Fruit fly (Drosophila melanogaster) whole organism, adult: ENCODE data around the gene CG12035.

Source experiments
- CG11617 ChIP-seq: fragments of 200-800 bp; sonication (Bioruptor generic); optimal IDR thresholded peaks from 2 replicates; lab custom pipeline; 2017; ENCODE audit warnings: mild to moderate bottlenecking, missing biosample characterization, missing genetic modification reagents, missing genetic modification characterization
- CG12768 ChIP-seq: fragments of 200-800 bp; sonication (Bioruptor generic); optimal IDR thresholded peaks from 2 replicates; lab custom pipeline; 2017; ENCODE audit warnings: missing biosample characterization, missing genetic modification characterization, mild to moderate bottlenecking, moderate library complexity, missing genetic modification reagents
- CG14711 ChIP-seq: fragments of 200-800 bp; sonication (Bioruptor generic); optimal IDR thresholded peaks from 2 replicates; lab custom pipeline; 2018; ENCODE audit warnings: missing biosample characterization, mild to moderate bottlenecking, missing genetic modification characterization, moderate library complexity
- CG1620 ChIP-seq: fragments of 200-800 bp; sonication (Bioruptor generic); optimal IDR thresholded peaks from 2 replicates; lab custom pipeline; 2016; ENCODE audit warnings: missing biosample characterization, missing genetic modification characterization
- CG33017 ChIP-seq: fragments of 200-800 bp; sonication (Bioruptor generic); optimal IDR thresholded peaks from 2 replicates; lab custom pipeline; 2018; ENCODE audit warnings: missing biosample characterization, mild to moderate bottlenecking, missing genetic modification characterization, moderate library complexity
- CG5204 ChIP-seq: fragments of 200-800 bp; sonication (Bioruptor generic); optimal IDR thresholded peaks from 2 replicates; lab custom pipeline; 2016; ENCODE audit warnings: missing biosample characterization, missing genetic modification characterization
- CG7045 ChIP-seq: fragments of 200-800 bp; sonication (Bioruptor generic); optimal IDR thresholded peaks from 2 replicates; lab custom pipeline; 2017; ENCODE audit warnings: missing biosample characterization, mild to moderate bottlenecking, missing genetic modification characterization
- CG7101 ChIP-seq: fragments of 200-800 bp; sonication (Bioruptor generic); optimal IDR thresholded peaks from 2 replicates; lab custom pipeline; 2018; ENCODE audit warnings: missing biosample characterization, mild to moderate bottlenecking, missing genetic modification characterization, moderate library complexity
- Clk ChIP-seq: fragments of 200-800 bp; sonication (Bioruptor generic); optimal IDR thresholded peaks from 2 replicates; lab custom pipeline; 2017; ENCODE audit warnings: missing biosample characterization, missing genetic modification characterization
- Crg-1 ChIP-seq: fragments of 200-800 bp; sonication (Bioruptor generic); optimal IDR thresholded peaks from 2 replicates; lab custom pipeline; 2016; ENCODE audit warnings: missing biosample characterization, missing genetic modification characterization
- Hr96 ChIP-seq: fragments of 200-800 bp; sonication (Bioruptor generic); optimal IDR thresholded peaks from 2 replicates; lab custom pipeline; 2016; ENCODE audit warnings: missing biosample characterization, missing genetic modification characterization
- Mnt ChIP-seq: fragments of 200-800 bp; sonication (Bioruptor generic); optimal IDR thresholded peaks from 2 replicates; lab custom pipeline; 2016; ENCODE audit warnings: missing biosample characterization, mild to moderate bottlenecking, missing genetic modification characterization
- bab1 ChIP-seq: fragments of 200-800 bp; sonication (Bioruptor generic); optimal IDR thresholded peaks from 3 replicates; lab custom pipeline; 2019; ENCODE audit warnings: missing biosample characterization, mild to moderate bottlenecking, missing genetic modification characterization, moderate library complexity
- cic ChIP-seq: fragments of 200-800 bp; sonication (Bioruptor generic); optimal IDR thresholded peaks from 2 replicates; lab custom pipeline; 2017; ENCODE audit warnings: missing biosample characterization, mild to moderate bottlenecking, missing genetic modification characterization, moderate library complexity
- cnc ChIP-seq, 2 experiments: fragments of >200 bp; optimal IDR thresholded peaks; 2 replicates each; lab custom pipeline; 2017
- kay ChIP-seq: fragments of 200-800 bp; sonication (Bioruptor generic); peaks from one replicate; lab custom pipeline; 2016; ENCODE audit warnings: missing biosample characterization, missing genetic modification characterization, borderline replicate concordance
- ovo ChIP-seq: fragments of 200-800 bp; sonication (Bioruptor generic); optimal IDR thresholded peaks from 2 replicates; lab custom pipeline; 2016; ENCODE audit warnings: missing biosample characterization, missing genetic modification characterization
- pad ChIP-seq: fragments of 200-800 bp; sonication (Bioruptor generic); optimal IDR thresholded peaks from 3 replicates; lab custom pipeline; 2017; ENCODE audit warnings: missing biosample characterization, missing genetic modification characterization, mild to moderate bottlenecking, moderate library complexity, missing genetic modification reagents
- tj ChIP-seq: fragments of 200-800 bp; sonication (Bioruptor generic); optimal IDR thresholded peaks from 3 replicates; lab custom pipeline; 2017; ENCODE audit warnings: missing biosample characterization, mild to moderate bottlenecking, missing genetic modification characterization, moderate library complexity
- toe ChIP-seq: fragments of 200-800 bp; sonication (Bioruptor generic); optimal IDR thresholded peaks from 2 replicates; lab custom pipeline; 2016; ENCODE audit warnings: missing biosample characterization, missing genetic modification characterization

CG12035 gene

dm6 chr3L:1745432-1745831, 21.2 kb downstream of the CG12035 start:
- TF ChIP-seq cic (GFP tag; lab: Kevin White, UChicago): peak; percentile 22
- TF ChIP-seq CG33017 (tag; lab: Kevin White, UChicago): no peak

dm6 chr3L:1746338-1747199, 22.4 kb downstream of the CG12035 start, which contains the start of gene CG13921:
TSS of gene CG13921 (plus strand) at chr3L:1746907.
- peak; percentile 98 for TF ChIP-seq bab1 (GFP tag; lab: Kevin White, UChicago)
- peak; percentile 24 for TF ChIP-seq ovo (GFP tag; lab: Kevin White, UChicago)
- TF ChIP-seq pad: peak; percentile 80
- no peak for TF ChIP-seq kay (GFP tag; lab: Kevin White, UChicago)
- TF ChIP-seq cnc (optimal IDR thresholded peaks at IDR 0.05; lab: Kevin White, UChicago): no peak
- peak; percentile 84 for TF ChIP-seq CG7045 (GFP tag; lab: Kevin White, UChicago)
- peak; percentile 83 for TF ChIP-seq Crg-1 (GFP tag; lab: Kevin White, UChicago)
- peak; percentile 45 for TF ChIP-seq Mnt (GFP tag; lab: Kevin White, UChicago)
- peak; percentile 69 for TF ChIP-seq toe (GFP tag; lab: Kevin White, UChicago)
- TF ChIP-seq CG7101 (tag; lab: Kevin White, UChicago): peak; percentile 84
- TF ChIP-seq Hr96: peak; percentile 78
- peak; percentile 84 for TF ChIP-seq CG1620
- peak; percentile 67 for TF ChIP-seq CG33017 (tag; lab: Kevin White, UChicago)
- no peak for TF ChIP-seq cic (GFP tag; lab: Kevin White, UChicago)
- TF ChIP-seq CG14711 (tag; lab: Kevin White, UChicago): peak; percentile 84
- peak; percentile 81 for TF ChIP-seq tj (GFP tag; lab: Kevin White, UChicago)
- peak; percentile 66 for TF ChIP-seq CG5204 (GFP tag; lab: Kevin White, UChicago)
- TF ChIP-seq CG12768 (GFP tag; lab: Kevin White, UChicago): peak; percentile 60
- TF ChIP-seq CG11617 (GFP tag; lab: Kevin White, UChicago): peak; percentile 76
- TF ChIP-seq Clk (GFP tag; lab: Kevin White, UChicago): peak; percentile 55

dm6 chr3L:1748218-1748617, 24.0 kb downstream of the CG12035 start:
- TF ChIP-seq CG7045 (GFP tag; lab: Kevin White, UChicago) (no peak), Crg-1 (GFP tag; lab: Kevin White, UChicago) (no peak), Mnt (GFP tag; lab: Kevin White, UChicago) (no peak), CG33017 (tag; lab: Kevin White, UChicago) (no peak), pad (no peak), CG5204 (GFP tag; lab: Kevin White, UChicago) (no peak), Hr96 (no peak), CG1620 (no peak), ovo (GFP tag; lab: Kevin White, UChicago) (no peak), Clk (GFP tag; lab: Kevin White, UChicago) (no peak), kay (GFP tag; lab: Kevin White, UChicago) (no peak), tj (GFP tag; lab: Kevin White, UChicago) (no peak), CG11617 (GFP tag; lab: Kevin White, UChicago) (no peak), cnc (optimal IDR thresholded peaks at IDR 0.05; lab: Kevin White, UChicago) (no peak), toe (GFP tag; lab: Kevin White, UChicago) (no peak), CG14711 (tag; lab: Kevin White, UChicago) (no peak), CG12768 (GFP tag; lab: Kevin White, UChicago) (no peak)

dm6 chr3L:1754262-1754661, 30.1 kb downstream of the CG12035 start:
- TF ChIP-seq CG5204 (GFP tag; lab: Kevin White, UChicago): no peak
- peak; percentile 33 for TF ChIP-seq tj (GFP tag; lab: Kevin White, UChicago)

dm6 chr3L:1754935-1755334, 30.7 kb downstream of the CG12035 start:
- TF ChIP-seq CG5204 (GFP tag; lab: Kevin White, UChicago) (no peak), Mnt (GFP tag; lab: Kevin White, UChicago) (no peak), CG11617 (GFP tag; lab: Kevin White, UChicago) (no peak), CG7045 (GFP tag; lab: Kevin White, UChicago) (no peak), bab1 (GFP tag; lab: Kevin White, UChicago) (no peak), cnc (optimal IDR thresholded peaks at IDR 0.05; lab: Kevin White, UChicago) (no peak)

dm6 chr3L:1755458-1755984, 31.3 kb downstream of the CG12035 start, which contains the start of gene Cht2:
TSS of gene Cht2 (minus strand) at chr3L:1755934.
- TF ChIP-seq pad (peak; percentile 71), bab1 (GFP tag; lab: Kevin White, UChicago) (no peak), Mnt (GFP tag; lab: Kevin White, UChicago) (peak; percentile 20), Clk (GFP tag; lab: Kevin White, UChicago) (no peak), CG14711 (tag; lab: Kevin White, UChicago) (no peak), cic (GFP tag; lab: Kevin White, UChicago) (no peak), toe (GFP tag; lab: Kevin White, UChicago) (no peak), ovo (GFP tag; lab: Kevin White, UChicago) (no peak), tj (GFP tag; lab: Kevin White, UChicago) (peak; percentile 52), Crg-1 (GFP tag; lab: Kevin White, UChicago) (no peak)
